Fruit fly (Drosophila melanogaster): ENCODE data around the gene CG9813.

CG9813 gene

DNA sequence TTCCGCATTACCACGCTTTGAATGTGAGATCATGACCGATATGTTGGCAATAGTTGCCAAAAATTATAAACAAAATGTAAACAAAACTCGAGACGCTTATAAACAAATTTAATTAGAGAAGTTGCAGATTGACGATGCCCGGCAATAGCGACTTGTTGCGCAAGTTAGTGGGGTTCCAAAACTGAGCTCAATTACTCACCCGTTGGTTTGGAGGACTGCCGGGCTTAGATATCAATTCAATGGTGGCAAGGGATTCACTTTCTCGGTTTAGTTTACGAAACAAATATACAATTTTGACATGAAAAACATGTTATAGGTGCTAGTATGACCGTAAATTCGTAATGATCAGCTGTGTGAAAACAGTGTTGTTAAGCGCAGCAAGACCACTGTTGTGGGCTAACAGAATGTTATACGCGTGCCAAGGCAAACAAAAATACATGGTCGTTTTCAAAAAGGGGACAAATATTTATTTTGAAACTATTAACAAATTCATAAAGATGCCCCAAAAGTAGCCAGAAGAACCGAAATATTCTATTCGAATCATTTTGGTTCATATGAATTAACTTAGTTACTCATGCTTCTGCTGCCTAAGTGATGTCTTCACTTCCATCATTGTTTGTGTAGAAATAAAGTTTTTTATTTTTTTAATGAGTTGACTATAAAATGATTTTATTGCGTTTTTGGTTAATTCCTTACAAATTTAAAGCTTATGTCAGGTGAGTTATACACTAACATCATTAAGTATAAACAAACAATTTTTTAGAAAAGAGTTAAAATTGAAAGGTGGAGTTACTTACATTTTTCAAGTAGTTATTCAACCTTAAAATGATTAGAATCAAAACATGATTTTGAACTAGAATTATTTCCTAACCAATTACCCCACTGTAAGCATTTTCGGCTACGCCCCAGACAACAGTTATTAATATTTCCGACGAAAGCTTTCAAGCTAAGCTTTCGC lies 12.7 kb downstream of the CG9813 start, which contains the start of gene Elp6 (continued):
- TF ChIP-seq ara (GFP tag; IDR thresholded peaks at IDR 0.05) (no peak), Side (GFP tag; optimal IDR thresholded peaks at IDR 0.05) (peak; percentile 3), Scr (GFP tag; IDR thresholded peaks at IDR 0.05; ENCODE audit: partially characterized antibody) (no peak), Myb (GFP tag; optimal IDR thresholded peaks at IDR 0.05) (peak; percentile 29), CG17568 (GFP tag; optimal IDR thresholded peaks at IDR 0.05) (peak; percentile 38), CG15601 (tag; optimal IDR thresholded peaks at IDR 0.05) (no peak), CG10147 (GFP tag; optimal IDR thresholded peaks at IDR 0.05) (peak; percentile 77), br (optimal IDR thresholded peaks at IDR 0.05) (no peak), bab2 (GFP tag; optimal IDR thresholded peaks at IDR 0.05) (peak; percentile 39), CG15073 (GFP tag; optimal IDR thresholded peaks at IDR 0.05) (no peak), kni (GFP tag; optimal IDR thresholded peaks at IDR 0.05) (no peak), amos (GFP tag; IDR thresholded peaks at IDR 0.05; ENCODE audit: partially characterized antibody) (no peak), CG16815 (GFP tag; optimal IDR thresholded peaks at IDR 0.05) (peak; percentile 56), hth (optimal IDR thresholded peaks at IDR 0.05) (no peak), CG10431 (GFP tag; optimal IDR thresholded peaks at IDR 0.05) (peak; percentile 71), emc (GFP tag; optimal IDR thresholded peaks at IDR 0.05) (peak; percentile 48), D19A (tag; optimal IDR thresholded peaks at IDR 0.05) (no peak), kay (GFP tag; optimal IDR thresholded peaks at IDR 0.05) (peak; percentile 29), pho (GFP tag; optimal IDR thresholded peaks at IDR 0.05) (peak; percentile 69), Nf-YB (GFP tag; optimal IDR thresholded peaks at IDR 0.05) (peak; percentile 0), CG9727 (GFP tag; optimal IDR thresholded peaks at IDR 0.05) (peak; percentile 83), CTCF (GFP tag; optimal IDR thresholded peaks at IDR 0.05) (no peak), CG18619 (GFP tag; optimal IDR thresholded peaks at IDR 0.05) (peak; percentile 81), ci (GFP tag; IDR thresholded peaks at IDR 0.05) (peak; percentile 6; the same call in 1 of the 3 replicates), CG11085 (GFP tag; IDR thresholded peaks at IDR 0.05) (peak; percentile 48; the same call in 1 of the 2 replicates), CG9215 (GFP tag; IDR thresholded peaks at IDR 0.05) (peak; percentile 41), repo (GFP tag; optimal IDR thresholded peaks at IDR 0.05) (peak; percentile 23), gro (GFP tag; optimal IDR thresholded peaks at IDR 0.05) (peak; percentile 44), CG2116 (GFP tag; optimal IDR thresholded peaks at IDR 0.05) (peak; percentile 19), dmrt11E (tag; optimal IDR thresholded peaks at IDR 0.05) (no peak), Gug (GFP tag; IDR thresholded peaks at IDR 0.05) (peak; percentile 53; the same call in 2 of the 4 replicates), toy (GFP tag; IDR thresholded peaks at IDR 0.05) (no peak), CG18764 (GFP tag; optimal IDR thresholded peaks at IDR 0.05) (peak; percentile 47), CG17912 (GFP tag; optimal IDR thresholded peaks at IDR 0.05) (no peak), gem (tag; optimal IDR thresholded peaks at IDR 0.05) (peak; percentile 81), CG34376 (GFP tag; optimal IDR thresholded peaks at IDR 0.05) (peak; percentile 5), usp (GFP tag; optimal IDR thresholded peaks at IDR 0.05) (no peak), HLH4C (GFP tag; IDR thresholded peaks at IDR 0.05; ENCODE audit: partially characterized antibody) (no peak), E2f1 (GFP tag; IDR thresholded peaks at IDR 0.05) (peak; percentile 67), CG12299 (tag; optimal IDR thresholded peaks at IDR 0.05) (no peak), CG6254 (GFP tag; optimal IDR thresholded peaks at IDR 0.05) (no peak), CG2120 (GFP tag; optimal IDR thresholded peaks at IDR 0.05) (peak; percentile 86), nau (GFP tag; optimal IDR thresholded peaks at IDR 0.05) (no peak), pb (GFP tag; optimal IDR thresholded peaks at IDR 0.05) (no peak), ranshi (GFP tag; IDR thresholded peaks at IDR 0.05) (peak; percentile 63; the same call in 1 of the 2 replicates), Ada2b (GFP tag; IDR thresholded peaks at IDR 0.05) (peak; percentile 57), Hey (tag; optimal IDR thresholded peaks at IDR 0.05) (no peak), CG11398 (GFP tag; optimal IDR thresholded peaks at IDR 0.05) (peak; percentile 45), Hmx (GFP tag; optimal IDR thresholded peaks at IDR 0.05) (peak; percentile 28), run (tag; optimal IDR thresholded peaks at IDR 0.05) (no peak)
